Fruit fly (Drosophila melanogaster): ENCODE data around the gene CrebA.
A peak's percentile ranks its signal among the peaks of the same experiment; 100 is the strongest.

Gene CrebA

dm6 chr3L:15587445-15588381 is 52.5 kb downstream of the CrebA start, which contains the start of gene CG7656 (continued):
- TF ChIP-seq CG10543 (GFP tag; optimal IDR thresholded peaks at IDR 0.05) (no peak), chm (GFP tag; IDR thresholded peaks at IDR 0.05) (peak; percentile 75), otp (GFP tag; IDR thresholded peaks at IDR 0.05) (peak; percentile 78), chif (GFP tag; optimal IDR thresholded peaks at IDR 0.05) (peak in 1 of 2 experiments; percentile 80), phol (tag; optimal IDR thresholded peaks at IDR 0.05) (peak; percentile 41), hth (optimal IDR thresholded peaks at IDR 0.05) (no peak), Atf3 (GFP tag; optimal IDR thresholded peaks at IDR 0.05) (peak; percentile 70), Dip3 (GFP tag; optimal IDR thresholded peaks at IDR 0.05) (peak; percentile 59), CG8924 (tag; optimal IDR thresholded peaks at IDR 0.05) (peak; percentile 55), BEAF-32 (GFP tag; optimal IDR thresholded peaks at IDR 0.05) (peak; percentile 10), pb (GFP tag; optimal IDR thresholded peaks at IDR 0.05) (peak; percentile 56), Chrac-16 (GFP tag; optimal IDR thresholded peaks at IDR 0.05) (peak; percentile 79), Six4 (GFP tag; optimal IDR thresholded peaks at IDR 0.05) (peak; percentile 52), wdn (GFP tag; IDR thresholded peaks at IDR 0.05) (peak; percentile 65), emc (GFP tag; optimal IDR thresholded peaks at IDR 0.05) (peak; percentile 47), lilli (GFP tag; optimal IDR thresholded peaks at IDR 0.05) (peak; percentile 86), B-H1 (GFP tag; IDR thresholded peaks at IDR 0.05) (peak; percentile 49; the same call in 2 of the 3 replicates), zen (tag; optimal IDR thresholded peaks at IDR 0.05) (peak; percentile 37), CG11247 (GFP tag; IDR thresholded peaks at IDR 0.05) (peak; percentile 74), Nf-YC (tag; optimal IDR thresholded peaks at IDR 0.05) (no peak), CG18262 (tag; optimal IDR thresholded peaks at IDR 0.05) (no peak), pan (optimal IDR thresholded peaks at IDR 0.05) (no peak), pan (GFP tag; optimal IDR thresholded peaks at IDR 0.05 in 1 of 2, IDR thresholded peaks at IDR 0.05 in 1 of 2) (peak in 1 of 2 experiments; percentile 71), btn (GFP tag; optimal IDR thresholded peaks at IDR 0.05) (peak; percentile 62), Hr3 (GFP tag; optimal IDR thresholded peaks at IDR 0.05) (peak; percentile 45), bab2 (GFP tag; optimal IDR thresholded peaks at IDR 0.05) (peak; percentile 80), NFAT (GFP tag; IDR thresholded peaks at IDR 0.05) (peak; percentile 83), CG11093 (GFP tag; IDR thresholded peaks at IDR 0.05) (no peak), Gug (GFP tag; IDR thresholded peaks at IDR 0.05) (peak; percentile 87), CG30431 (GFP tag; optimal IDR thresholded peaks at IDR 0.05) (no peak), fd96Cb (tag; optimal IDR thresholded peaks at IDR 0.05) (no peak), CG14014 (GFP tag; IDR thresholded peaks at IDR 0.05) (peak; percentile 66), CG6689 (GFP tag; IDR thresholded peaks at IDR 0.05) (peak; percentile 100), dati (GFP tag; IDR thresholded peaks at IDR 0.05) (no peak), crp (GFP tag; optimal IDR thresholded peaks at IDR 0.05) (peak in 1 of 2 experiments; percentile 29), CG11085 (GFP tag; IDR thresholded peaks at IDR 0.05) (no peak), vfl (GFP tag; optimal IDR thresholded peaks at IDR 0.05) (peak; percentile 71), CG7745 (tag; optimal IDR thresholded peaks at IDR 0.05) (no peak), trh (GFP tag; optimal IDR thresholded peaks at IDR 0.05) (no peak), zen2 (GFP tag; IDR thresholded peaks at IDR 0.05; ENCODE audit: partially characterized antibody) (no peak), Mes4 (GFP tag; optimal IDR thresholded peaks at IDR 0.05) (peak; percentile 67), tup (GFP tag; optimal IDR thresholded peaks at IDR 0.05) (peak; percentile 53), eve (GFP tag; optimal IDR thresholded peaks at IDR 0.05) (no peak), CG11398 (GFP tag; optimal IDR thresholded peaks at IDR 0.05) (peak; percentile 71), Fer1 (GFP tag; optimal IDR thresholded peaks at IDR 0.05) (no peak), Asciz (GFP tag; optimal IDR thresholded peaks at IDR 0.05) (no peak), Stat92E (GFP tag; optimal IDR thresholded peaks at IDR 0.05) (no peak), toy (GFP tag; IDR thresholded peaks at IDR 0.05) (no peak), ewg (GFP tag; optimal IDR thresholded peaks at IDR 0.05) (peak; percentile 95)

Measured in whole organism, embryonic.